Fruit fly (Drosophila melanogaster): ENCODE results near the gene CG42688.
A peak's percentile ranks its signal among the peaks of the same experiment; 100 is the strongest.

Gene CG42688

dm6 chr2L:19141435-19142126, 41.0 kb downstream of the CG42688 start (continued):
- TF ChIP-seq CG13296 (GFP tag; optimal IDR thresholded peaks at IDR 0.05) (peak; percentile 74), CG42726 (GFP tag; IDR thresholded peaks at IDR 0.05; ENCODE audit: partially characterized antibody) (no peak), ranshi (GFP tag; IDR thresholded peaks at IDR 0.05) (peak; percentile 54; the same call in 1 of the 2 replicates), insv (GFP tag; optimal IDR thresholded peaks at IDR 0.05) (no peak), CG2199 (GFP tag; IDR thresholded peaks at IDR 0.05) (no peak), dmrt99B (tag; optimal IDR thresholded peaks at IDR 0.05) (peak; percentile 72), dmrt11E (tag; optimal IDR thresholded peaks at IDR 0.05) (peak; percentile 79), CG17568 (GFP tag; optimal IDR thresholded peaks at IDR 0.05) (peak; percentile 43), Lpt (GFP tag; optimal IDR thresholded peaks at IDR 0.05) (no peak), corto (GFP tag; optimal IDR thresholded peaks at IDR 0.05) (no peak), cato (GFP tag; optimal IDR thresholded peaks at IDR 0.05; ENCODE audit: borderline replicate concordance) (peak; percentile 47), NK7.1 (GFP tag; optimal IDR thresholded peaks at IDR 0.05) (peak; percentile 55), CG12744 (GFP tag; optimal IDR thresholded peaks at IDR 0.05) (peak; percentile 56), Adf1 (GFP tag; IDR thresholded peaks at IDR 0.05) (peak; percentile 87), E2f2 (GFP tag; IDR thresholded peaks at IDR 0.05) (peak; percentile 33; the same call in 1 of the 2 replicates), Abd-B (GFP tag; optimal IDR thresholded peaks at IDR 0.05) (peak; percentile 25), Dfd (GFP tag; optimal IDR thresholded peaks at IDR 0.05) (peak in 1 of 2 experiments; percentile 23), ato (GFP tag; IDR thresholded peaks at IDR 0.05; ENCODE audit: partially characterized antibody) (no peak), nau (GFP tag; optimal IDR thresholded peaks at IDR 0.05) (peak; percentile 75), Dbx (GFP tag; IDR thresholded peaks at IDR 0.05) (peak; percentile 51; the same call in 1 of the 3 replicates), cas (GFP tag; IDR thresholded peaks at IDR 0.05) (no peak), al (GFP tag; IDR thresholded peaks at IDR 0.05) (peak; percentile 49), stwl (tag; optimal IDR thresholded peaks at IDR 0.05) (no peak), CG14965 (GFP tag; optimal IDR thresholded peaks at IDR 0.05; ENCODE audit: borderline replicate concordance) (no peak), CG12769 (tag; optimal IDR thresholded peaks at IDR 0.05) (peak; percentile 49), jing (GFP tag; optimal IDR thresholded peaks at IDR 0.05) (peak; percentile 41), Sin3A (optimal IDR thresholded peaks at IDR 0.05) (no peak), CG14710 (tag; optimal IDR thresholded peaks at IDR 0.05) (peak; percentile 81), fu2 (GFP tag; optimal IDR thresholded peaks at IDR 0.05) (peak; percentile 44), knrl (GFP tag; IDR thresholded peaks at IDR 0.05; ENCODE audit: partially characterized antibody) (no peak), CG4424 (GFP tag; optimal IDR thresholded peaks at IDR 0.05) (peak; percentile 74), CG13287 (GFP tag; IDR thresholded peaks at IDR 0.05; ENCODE audit: partially characterized antibody) (no peak), CG10543 (GFP tag; optimal IDR thresholded peaks at IDR 0.05) (peak; percentile 59), Mad (GFP tag; optimal IDR thresholded peaks at IDR 0.05) (peak; percentile 64), ap (GFP tag; IDR thresholded peaks at IDR 0.05) (no peak), CG9215 (GFP tag; IDR thresholded peaks at IDR 0.05) (peak; percentile 57), lilli (GFP tag; optimal IDR thresholded peaks at IDR 0.05) (peak; percentile 79), Nf-YC (tag; optimal IDR thresholded peaks at IDR 0.05) (peak; percentile 18), CG34224 (GFP tag; IDR thresholded peaks at IDR 0.05; ENCODE audit: partially characterized antibody) (no peak), sens-2 (GFP tag; IDR thresholded peaks at IDR 0.05) (no peak), crp (GFP tag; optimal IDR thresholded peaks at IDR 0.05) (no peak), Stat92E (GFP tag; optimal IDR thresholded peaks at IDR 0.05) (peak in 1 of 3 experiments; percentile 5), lbe (GFP tag; optimal IDR thresholded peaks at IDR 0.05) (peak; percentile 34), CG10209 (GFP tag; optimal IDR thresholded peaks at IDR 0.05) (peak; percentile 70), Awh (GFP tag; IDR thresholded peaks at IDR 0.05) (no peak), rib (GFP tag; IDR thresholded peaks at IDR 0.05) (peak; percentile 30; the same call in 1 of the 2 replicates), CG5245 (GFP tag; optimal IDR thresholded peaks at IDR 0.05) (peak; percentile 36), CG10462 (GFP tag; optimal IDR thresholded peaks at IDR 0.05) (peak; percentile 8), CG15696 (tag; optimal IDR thresholded peaks at IDR 0.05) (peak; percentile 28)

All from whole organism, embryonic.